Fruit fly (Drosophila melanogaster) whole organism, embryonic: ENCODE results near the gene CG13623.

Source experiments
- Blimp-1 ChIP-seq: fragments of 200-800 bp; sonication (Bioruptor generic); optimal IDR thresholded peaks from 3 replicates; lab custom pipeline; 2018; ENCODE audit warnings: missing biosample characterization, missing genetic modification characterization, mild to moderate bottlenecking, moderate library complexity, missing genetic modification reagents
- CG1233 ChIP-seq: fragments of 200-800 bp; sonication (Bioruptor generic); optimal IDR thresholded peaks from 4 replicates; lab custom pipeline; 2018; ENCODE audit warnings: missing biosample characterization, mild to moderate bottlenecking, missing genetic modification characterization
- CG31441 ChIP-seq: fragments of 200-800 bp; sonication (Bioruptor generic); IDR thresholded peaks from 2 replicates; pipeline ENCODE4 v1.3.6; 2022; ENCODE audit warnings: missing biosample characterization, missing genetic modification characterization
- CG3838 ChIP-seq: fragments of 200-800 bp; sonication (Bioruptor generic); optimal IDR thresholded peaks from 3 replicates; lab custom pipeline; 2016; ENCODE audit warnings: missing biosample characterization, missing genetic modification characterization
- Dfd ChIP-seq, 2 experiments: fragments of >200 bp; optimal IDR thresholded peaks; 2 replicates each; lab custom pipeline; 2017; ENCODE audit warnings: missing biosample characterization in 2 of 2, missing genetic modification characterization in 2 of 2
- Hr39 ChIP-seq: fragments of >200 bp; optimal IDR thresholded peaks from 2 replicates; lab custom pipeline; 2017
- ato ChIP-seq: fragments of 200-800 bp; sonication (Bioruptor generic); IDR thresholded peaks from 2 replicates; pipeline ENCODE4 v1.3.6; 2022; ENCODE audit warnings: missing biosample characterization, missing genetic modification characterization; ENCODE audit not compliant: partially characterized antibody
- fru ChIP-seq: fragments of >200 bp; optimal IDR thresholded peaks from 2 replicates; lab custom pipeline; 2017
- run ChIP-seq: fragments of 200-800 bp; sonication (Bioruptor generic); optimal IDR thresholded peaks from 3 replicates; lab custom pipeline; 2018; ENCODE audit warnings: missing biosample characterization, mild to moderate bottlenecking, missing genetic modification characterization
- stc ChIP-seq: fragments of 200-800 bp; sonication (Bioruptor generic); IDR thresholded peaks from 2 replicates; pipeline ENCODE4 v1.3.6; 2022; ENCODE audit warnings: missing biosample characterization, missing genetic modification characterization
- tx ChIP-seq: fragments of 200-800 bp; sonication (Bioruptor generic); optimal IDR thresholded peaks from 2 replicates; lab custom pipeline; 2016; ENCODE audit warnings: missing biosample characterization, missing genetic modification characterization

dm6 chr3R:24527845-24528244 is 2.5 kb downstream of the CG13623 start, which contains the start of gene CG6607:
- TF ChIP-seq Blimp-1 (no peak), CG31441 (no peak), Dfd (GFP tag; optimal IDR thresholded peaks at IDR 0.05; lab: Kevin White, UChicago) (no peak), run (tag; lab: Kevin White, UChicago) (no peak), ato (peak; percentile 47; the same call in 1 of the 2 replicates), fru (no peak), CG1233 (GFP tag; lab: Kevin White, UChicago) (no peak), CG3838 (GFP tag; lab: Kevin White, UChicago) (no peak), stc (GFP tag; lab: Robert Waterston, UW) (no peak), Hr39 (lab: Kevin White, UChicago) (no peak), tx (no peak)
